Worm (Caenorhabditis elegans) whole organism, L4 larva: ENCODE measurements around the gene egl-13.
A peak's percentile ranks its signal among the peaks of the same experiment; 100 is the strongest.

ENCODE experiments used
- F37D6.2 ChIP-seq: sonication (generic microtip); optimal IDR thresholded peaks from 2 replicates; lab custom pipeline; 2016; ENCODE audit warnings: mild to moderate bottlenecking, missing genetic modification characterization, missing compliant biosample characterization
- Y5F2A.4 ChIP-seq: fragments of 200-800 bp; sonication (Bioruptor generic); optimal IDR thresholded peaks from 2 replicates; lab custom pipeline; 2018; ENCODE audit warnings: mild to moderate bottlenecking, missing genetic modification characterization, missing compliant biosample characterization
- aha-1 ChIP-seq: fragments of 150-350 bp; peaks from one replicate; lab custom pipeline; 2014; ENCODE audit warnings: missing biosample characterization, missing genetic modification characterization
- ceh-44 ChIP-seq: fragments of 200-800 bp; sonication (Bioruptor generic); IDR thresholded peaks from 2 replicates; pipeline ENCODE4 v1.3.6; 2022; ENCODE audit warnings: missing genetic modification reagents, missing genetic modification characterization, missing compliant biosample characterization
- ces-1 ChIP-seq: fragments of 150-350 bp; sonication (generic microtip); optimal IDR thresholded peaks from 4 replicates; lab custom pipeline; 2014; ENCODE audit warnings: missing biosample characterization, missing genetic modification reagents, missing genetic modification characterization
- cey-2 ChIP-seq: sonication (generic microtip); optimal IDR thresholded peaks from 3 replicates; lab custom pipeline; 2017; ENCODE audit warnings: missing genetic modification characterization, mild to moderate bottlenecking, missing compliant biosample characterization, antibody characterized with exemption, borderline replicate concordance; ENCODE audit not compliant: insufficient read depth
- daf-12 ChIP-seq: fragments of 150-350 bp; optimal IDR thresholded peaks from 2 replicates; lab custom pipeline; 2014; ENCODE audit warnings: missing biosample characterization, missing genetic modification reagents, missing genetic modification characterization
- dmd-6 ChIP-seq: fragments of 200-800 bp; sonication (Bioruptor generic); IDR thresholded peaks from 2 replicates; pipeline ENCODE4 v1.3.6; 2022; ENCODE audit warnings: missing genetic modification reagents, missing genetic modification characterization, missing compliant biosample characterization
- dve-1 ChIP-seq: sonication (generic microtip); optimal IDR thresholded peaks from 2 replicates; lab custom pipeline; 2017; ENCODE audit warnings: antibody characterized with exemption, mild to moderate bottlenecking, missing genetic modification characterization, missing compliant biosample characterization; ENCODE audit not compliant: insufficient read depth
- egl-27 ChIP-seq: sonication (generic microtip); optimal IDR thresholded peaks from 3 replicates; lab custom pipeline; 2017; ENCODE audit warnings: missing biosample characterization, missing genetic modification reagents, missing genetic modification characterization
- egl-43 ChIP-seq: fragments of 200-800 bp; sonication (Bioruptor generic); IDR thresholded peaks from 2 replicates; pipeline ENCODE4 v1.3.6; 2022; ENCODE audit warnings: missing genetic modification reagents, missing genetic modification characterization, missing compliant biosample characterization
- hlh-11 ChIP-seq: fragments of 200-800 bp; sonication (Bioruptor generic); optimal IDR thresholded peaks from 2 replicates; lab custom pipeline; 2018; ENCODE audit warnings: mild to moderate bottlenecking, missing genetic modification characterization, missing compliant biosample characterization
- hlh-30 ChIP-seq: sonication (generic microtip); optimal IDR thresholded peaks from 2 replicates; lab custom pipeline; 2017; ENCODE audit warnings: antibody characterized with exemption, mild to moderate bottlenecking, missing genetic modification characterization, missing compliant biosample characterization; ENCODE audit not compliant: insufficient read depth
- lim-7 ChIP-seq: fragments of 200-800 bp; sonication (Bioruptor generic); IDR thresholded peaks from 2 replicates; pipeline ENCODE4 v1.3.6; 2022; ENCODE audit warnings: missing genetic modification characterization, missing compliant biosample characterization
- lsy-2 ChIP-seq, 2 experiments: fragments of 150-350 bp in 1 of 2; sonication (generic microtip) in 1 of 2; optimal IDR thresholded peaks; 2 replicates each; lab custom pipeline; 2014 to 2017; ENCODE audit warnings: missing biosample characterization in 2 of 2, missing genetic modification characterization in 2 of 2
- madf-5 ChIP-seq, 2 experiments: fragments of 200-800 bp; sonication (Bioruptor generic); IDR thresholded peaks; 2 replicates each; pipeline ENCODE4 v1.3.6; 2022; ENCODE audit warnings: missing compliant biosample characterization in 2 of 2, missing genetic modification characterization in 2 of 2
- mdl-1 ChIP-seq, 2 experiments: fragments of 150-350 bp in 1 of 2; sonication (generic microtip) in 1 of 2; optimal IDR thresholded peaks; 2 replicates each; lab custom pipeline; 2014 to 2017; ENCODE audit warnings: missing biosample characterization in 2 of 2, missing genetic modification characterization in 2 of 2
- mdt-29 ChIP-seq: fragments of 200-800 bp; sonication (Bioruptor generic); IDR thresholded peaks from 2 replicates; pipeline ENCODE4 v1.3.6; 2022; ENCODE audit warnings: missing genetic modification reagents, missing genetic modification characterization, missing compliant biosample characterization
- mes-2 ChIP-seq: sonication (generic microtip); optimal IDR thresholded peaks from 2 replicates; lab custom pipeline; 2016; ENCODE audit warnings: missing genotype, mild to moderate bottlenecking, missing genetic modification characterization, missing compliant biosample characterization; ENCODE audit not compliant: poor library complexity, severe bottlenecking
- mxl-2 ChIP-seq: fragments of 200-800 bp; sonication (Bioruptor generic); conservative IDR thresholded peaks from 2 replicates; pipeline ENCODE4 v1.3.6; 2022; ENCODE audit warnings: missing genetic modification reagents, missing genetic modification characterization, missing compliant biosample characterization
- mxl-3 ChIP-seq: fragments of 200-800 bp; sonication (Bioruptor generic); optimal IDR thresholded peaks from 2 replicates; lab custom pipeline; 2018; ENCODE audit warnings: mild to moderate bottlenecking, missing genetic modification characterization, missing compliant biosample characterization
- nhr-10 ChIP-seq: fragments of 150-350 bp; optimal IDR thresholded peaks from 2 replicates; lab custom pipeline; 2014; ENCODE audit warnings: missing biosample characterization, missing genetic modification characterization
- nhr-11 ChIP-seq: fragments of 150-350 bp; optimal IDR thresholded peaks from 2 replicates; lab custom pipeline; 2014; ENCODE audit warnings: missing biosample characterization, missing genetic modification characterization
- nhr-111 ChIP-seq: fragments of 200-800 bp; sonication (Bioruptor generic); optimal IDR thresholded peaks from 2 replicates; lab custom pipeline; 2018; ENCODE audit warnings: mild to moderate bottlenecking, missing genetic modification characterization, missing compliant biosample characterization
- nhr-25 ChIP-seq: sonication (generic microtip); optimal IDR thresholded peaks from 2 replicates; lab custom pipeline; 2017; ENCODE audit warnings: missing genetic modification characterization, mild to moderate bottlenecking, missing compliant biosample characterization, antibody characterized with exemption, moderate library complexity, borderline replicate concordance; ENCODE audit not compliant: insufficient read depth
- nhr-28 ChIP-seq: fragments of 150-350 bp; optimal IDR thresholded peaks from 2 replicates; lab custom pipeline; 2014; ENCODE audit warnings: missing biosample characterization, missing genetic modification characterization
- nhr-48 ChIP-seq: sonication (generic microtip); optimal IDR thresholded peaks from 2 replicates; lab custom pipeline; 2016; ENCODE audit warnings: mild to moderate bottlenecking, missing genetic modification characterization, missing compliant biosample characterization
- nhr-6 ChIP-seq: fragments of 150-350 bp; optimal IDR thresholded peaks from 2 replicates; lab custom pipeline; 2014; ENCODE audit warnings: missing biosample characterization, missing genetic modification characterization
- nhr-77 ChIP-seq: fragments of 150-350 bp; optimal IDR thresholded peaks from 2 replicates; lab custom pipeline; 2014; ENCODE audit warnings: missing biosample characterization, missing genetic modification characterization
- php-3 ChIP-seq: fragments of 200-800 bp; sonication (Bioruptor generic); IDR thresholded peaks from 2 replicates; pipeline ENCODE4 v1.3.6; 2022; ENCODE audit warnings: missing genetic modification reagents, missing genetic modification characterization, missing compliant biosample characterization
- set-16 ChIP-seq: fragments of 200-800 bp; sonication (Bioruptor generic); IDR thresholded peaks from 2 replicates; pipeline ENCODE4 v1.3.6; 2022; ENCODE audit warnings: missing genetic modification reagents, missing genetic modification characterization, missing compliant biosample characterization
- snpc-1.2 ChIP-seq: fragments of 200-800 bp; sonication (Bioruptor generic); IDR thresholded peaks from 2 replicates; pipeline ENCODE4 v1.3.6; 2022; ENCODE audit warnings: missing genetic modification reagents, missing genetic modification characterization, missing compliant biosample characterization
- spr-1 ChIP-seq: sonication (generic microtip); optimal IDR thresholded peaks from 2 replicates; lab custom pipeline; 2016; ENCODE audit warnings: mild to moderate bottlenecking, missing genetic modification characterization, missing compliant biosample characterization
- spr-3 ChIP-seq: fragments of 200-800 bp; sonication (Bioruptor generic); optimal IDR thresholded peaks from 2 replicates; lab custom pipeline; 2018; ENCODE audit warnings: mild to moderate bottlenecking, missing genetic modification characterization, missing compliant biosample characterization
- tag-97 ChIP-seq: fragments of 200-800 bp; sonication (Bioruptor generic); IDR thresholded peaks from 2 replicates; pipeline ENCODE4 v1.3.6; 2022; ENCODE audit warnings: missing genetic modification characterization, missing compliant biosample characterization
- tra-1 ChIP-seq: fragments of 200-800 bp; sonication (Bioruptor generic); IDR thresholded peaks from 2 replicates; pipeline ENCODE4 v1.3.6; 2022; ENCODE audit warnings: missing genetic modification reagents, missing genetic modification characterization, missing compliant biosample characterization
- unc-62 ChIP-seq, 3 experiments: fragments of 150-350 bp in 1 of 3; sonication (generic microtip); optimal IDR thresholded peaks in 2 of 3; peaks in 1 of 3; 1 replicate in 1 of 3; 2 replicates in 2 of 3; lab custom pipeline; 2014 to 2017; ENCODE audit warnings: missing biosample characterization in 3 of 3, missing genetic modification characterization in 3 of 3, missing genetic modification reagents in 3 of 3, missing genotype in 1 of 3
- zfp-2 ChIP-seq: sonication (generic microtip); optimal IDR thresholded peaks from 2 replicates; lab custom pipeline; 2016; ENCODE audit warnings: mild to moderate bottlenecking, missing genetic modification characterization, missing compliant biosample characterization
- zip-11 ChIP-seq: fragments of 200-800 bp; sonication (Bioruptor generic); IDR thresholded peaks from 2 replicates; pipeline ENCODE4 v1.3.6; 2022; ENCODE audit warnings: missing genetic modification characterization, missing compliant biosample characterization

The egl-13 gene

ce11 chrX:5663537-5663936 is at the start of gene egl-13:
TSS of gene egl-13 (plus strand) at chrX:5663837.
- TF ChIP-seq nhr-77 (tag; lab: Kevin White, UChicago), result no peak
- TF ChIP-seq dve-1 (tag; lab: Kevin White, UChicago), result no peak
- no peak for TF ChIP-seq tra-1 (GFP tag; lab: Robert Waterston, UW)

- TF ChIP-seq daf-12 (tag; lab: Kevin White, UChicago), result no peak
- peak in 1 of 2 experiments; percentile 94 for TF ChIP-seq unc-62 (GFP tag; optimal IDR thresholded peaks at IDR 0.05 in 1 of 2; lab: Kevin White, UChicago)
- TF ChIP-seq unc-62 (tag; optimal IDR thresholded peaks at IDR 0.05; lab: Kevin White, UChicago), result no peak
These were observed 47.6 kb upstream of the egl-13 start for ce11 chrX:5616000-5616399.

ce11 chrX:5621793-5622192 is 41.8 kb upstream of the egl-13 start:
- TF ChIP-seq lim-7 (GFP tag; lab: Robert Waterston, UW) (no peak), mdt-29 (GFP tag; lab: Robert Waterston, UW) (no peak), unc-62 (GFP tag; optimal IDR thresholded peaks at IDR 0.05 in 1 of 2; lab: Kevin White, UChicago) (peak in 1 of 2 experiments; percentile 91), unc-62 (tag; optimal IDR thresholded peaks at IDR 0.05; lab: Kevin White, UChicago) (no peak), nhr-6 (tag; lab: Kevin White, UChicago) (no peak)

ce11 chrX:5628432-5628977 is 35.1 kb upstream of the egl-13 start:
- TF ChIP-seq Y5F2A.4 (GFP tag; lab: Kevin White, UChicago), result no peak
- TF ChIP-seq php-3 (GFP tag; lab: Robert Waterston, UW), result 0 out of 2 replicates have a peak, but pooled peaks have one; percentile 44
- no peak for TF ChIP-seq hlh-11 (tag; lab: Kevin White, UChicago)
- TF ChIP-seq mdl-1 (tag; optimal IDR thresholded peaks at IDR 0.05; lab: Kevin White, UChicago), result peak; percentile 27 to 81
- no peak for TF ChIP-seq ceh-44 (GFP tag; lab: Robert Waterston, UW)
- no peak for TF ChIP-seq daf-12 (tag; lab: Kevin White, UChicago)
- no peak for TF ChIP-seq nhr-111 (GFP tag; lab: Kevin White, UChicago)
- TF ChIP-seq cey-2 (tag; lab: Kevin White, UChicago), result peak; percentile 36
- TF ChIP-seq hlh-30 (tag; lab: Kevin White, UChicago), result peak; percentile 60
- TF ChIP-seq mxl-3 (GFP tag; lab: Kevin White, UChicago), result peak; percentile 78
- no peak for TF ChIP-seq egl-27 (tag; lab: Kevin White, UChicago)
- no peak for TF ChIP-seq spr-1 (tag; lab: Kevin White, UChicago)
- TF ChIP-seq zfp-2 (tag; lab: Kevin White, UChicago), result no peak
- TF ChIP-seq dmd-6 (GFP tag; lab: Robert Waterston, UW), result peak; percentile 55
- no peak for TF ChIP-seq set-16 (GFP tag; lab: Robert Waterston, UW)
- peak; percentile 86 for TF ChIP-seq nhr-48 (tag; lab: Kevin White, UChicago)
- no peak for TF ChIP-seq snpc-1.2 (GFP tag; lab: Robert Waterston, UW)
- peak; percentile 41 for TF ChIP-seq nhr-28 (tag; lab: Kevin White, UChicago)
- no peak for TF ChIP-seq spr-3 (GFP tag; lab: Kevin White, UChicago)
- TF ChIP-seq unc-62 (GFP tag; optimal IDR thresholded peaks at IDR 0.05 in 1 of 2; lab: Kevin White, UChicago), result peak in 1 of 2 experiments; percentile 95
- no peak for TF ChIP-seq unc-62 (tag; optimal IDR thresholded peaks at IDR 0.05; lab: Kevin White, UChicago)
- peak; percentile 90 for TF ChIP-seq aha-1 (tag; lab: Kevin White, UChicago)
- TF ChIP-seq, all 104 proteins: peak for 10

ce11 chrX:5629941-5630340 is 33.7 kb upstream of the egl-13 start, which contains the start of gene argn-1:
TSS of gene argn-1 (plus strand) at chrX:5630023.
- TF ChIP-seq mes-2 (tag; lab: Kevin White, UChicago), result no peak
- TF ChIP-seq unc-62 (GFP tag; optimal IDR thresholded peaks at IDR 0.05 in 1 of 2; lab: Kevin White, UChicago), result no peak
- no peak for TF ChIP-seq unc-62 (tag; optimal IDR thresholded peaks at IDR 0.05; lab: Kevin White, UChicago)
- peak; percentile 13 to 65 for TF ChIP-seq mdl-1 (tag; optimal IDR thresholded peaks at IDR 0.05; lab: Kevin White, UChicago)
- peak; percentile 82 for TF ChIP-seq nhr-28 (tag; lab: Kevin White, UChicago)
- TF ChIP-seq hlh-11 (tag; lab: Kevin White, UChicago), result peak; percentile 72
- TF ChIP-seq zip-11 (GFP tag; lab: Robert Waterston, UW), result no peak
- TF ChIP-seq F37D6.2 (tag; lab: Kevin White, UChicago), result no peak
- peak; percentile 53 for TF ChIP-seq nhr-25
- no peak for TF ChIP-seq nhr-11 (tag; lab: Kevin White, UChicago)
- no peak for TF ChIP-seq tag-97 (GFP tag; lab: Robert Waterston, UW)
- no peak for TF ChIP-seq mxl-2 (GFP tag; lab: Robert Waterston, UW)
- no peak for TF ChIP-seq egl-43 (GFP tag; lab: Robert Waterston, UW)
- TF ChIP-seq nhr-10, result no peak
- TF ChIP-seq ces-1 (GFP tag; lab: Kevin White, UChicago), result no peak
- 0 out of 4 replicates have a peak, but pooled peaks of 1 of the 2 experiments have one; percentile 17 for TF ChIP-seq madf-5 (GFP tag; IDR thresholded peaks at IDR 0.05; lab: Robert Waterston, UW)
- TF ChIP-seq mxl-3 (GFP tag; lab: Kevin White, UChicago), result peak; percentile 96
- TF ChIP-seq lsy-2 (tag; optimal IDR thresholded peaks at IDR 0.05; lab: Kevin White, UChicago), result peak in 1 of 2 experiments; percentile 41
- TF ChIP-seq hlh-30 (tag; lab: Kevin White, UChicago), result peak; percentile 75
